Worm (Caenorhabditis elegans) whole organism, L4/young adult: ENCODE measurements around the gene pfd-2.

Experiments used
- W03F9.2 ChIP-seq: fragments of 150-350 bp; optimal IDR thresholded peaks from 2 replicates; lab custom pipeline; 2014; ENCODE audit warnings: missing biosample characterization, missing genetic modification characterization
- dao-5 ChIP-seq: sonication (generic microtip); optimal IDR thresholded peaks from 2 replicates; lab custom pipeline; 2016; ENCODE audit warnings: missing genotype, missing genetic modification characterization, moderate library complexity, missing compliant biosample characterization
- him-1 ChIP-seq: sonication (generic microtip); optimal IDR thresholded peaks from 2 replicates; lab custom pipeline; 2016; ENCODE audit warnings: missing genotype, missing genetic modification reagents, missing genetic modification characterization, missing compliant biosample characterization

Gene pfd-2

ce11 chrII:4376295-4377172, 50.0 kb downstream of the pfd-2 start, which contains the start of gene ntl-2:
Gene ntl-2 (minus strand): TSS chrII:4376465.
- TF ChIP-seq dao-5 (tag; lab: Kevin White, UChicago) = no peak
- peak; percentile 79 for TF ChIP-seq him-1
- peak; percentile 79 for TF ChIP-seq W03F9.2 (tag; lab: Kevin White, UChicago)
